Fruit fly (Drosophila melanogaster) whole organism, prepupa: ENCODE results near the gene RpS6.

Source experiments
- Blimp-1 ChIP-seq: fragments of 200-800 bp; sonication (Bioruptor generic); optimal IDR thresholded peaks from 3 replicates; lab custom pipeline; 2017; ENCODE audit warnings: missing biosample characterization, missing genetic modification characterization, mild to moderate bottlenecking, moderate library complexity, missing genetic modification reagents
- pdm3 ChIP-seq: fragments of 200-800 bp; sonication (Bioruptor generic); optimal IDR thresholded peaks from 3 replicates; lab custom pipeline; 2016; ENCODE audit warnings: missing biosample characterization, missing genetic modification characterization

- TF ChIP-seq pdm3 (GFP tag; lab: Kevin White, UChicago) = no peak
- no peak for TF ChIP-seq Blimp-1 (GFP tag; lab: Kevin White, UChicago)
Observed at dm6 chrX:7924913-7925312, 23.8 kb upstream of the RpS6 start.
